Worm (Caenorhabditis elegans): ENCODE measurements around the gene C45G9.4.

DNA sequence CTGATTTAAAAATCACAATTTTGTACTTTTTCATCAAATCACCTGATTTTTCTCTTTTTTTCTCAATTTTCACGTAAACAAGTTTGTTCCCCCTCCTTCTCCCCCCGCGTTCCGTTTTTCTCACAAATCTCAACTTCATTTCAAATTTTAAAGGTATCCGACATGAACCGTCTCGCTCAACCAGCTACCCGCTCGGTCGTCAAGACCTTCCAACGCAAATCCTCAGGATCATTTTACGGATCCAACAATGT is 19.0 kb downstream of the C45G9.4 start, which contains the start of gene cox-6A:
- TF ChIP-seq med-1 (GFP tag; optimal IDR thresholded peaks at IDR 0.05; ENCODE audit: insufficient read depth) (no peak), klf-2 (GFP tag; conservative IDR thresholded peaks at IDR 0.05) (no peak), ref-1 (GFP tag; conservative IDR thresholded peaks at IDR 0.05) (no peak), flt-1 (GFP tag; IDR thresholded peaks at IDR 0.05) (no peak)

Measured in whole organism, midembryonic.